Fruit fly (Drosophila melanogaster) S2 (cell line): ENCODE results near the gene fax.

Source experiments
- CG8478 ChIP-seq: fragments of >200 bp; optimal IDR thresholded peaks from 2 replicates; lab custom pipeline; 2018
- CTCF ChIP-seq, 2 experiments: fragments of >200 bp; optimal IDR thresholded peaks; 2 replicates each; lab custom pipeline; 2018

- TF ChIP-seq CG8478 (lab: Kevin White, UChicago) = no peak
- TF ChIP-seq CTCF (optimal IDR thresholded peaks at IDR 0.05; lab: Kevin White, UChicago) = no peak
These were observed 20.4 kb downstream of the fax start for dm6 chr3L:16391257-16391656.
